Worm (Caenorhabditis elegans) whole organism, mixed stage, embryonic: ENCODE measurements around the gene T22F7.3.
A peak's percentile ranks its signal among the peaks of the same experiment; 100 is the strongest.

Experiments
- M03D4.4 ChIP-seq: sonication (generic microtip); optimal IDR thresholded peaks from 2 replicates; lab custom pipeline; 2017; ENCODE audit warnings: mild to moderate bottlenecking, missing genetic modification characterization, missing compliant biosample characterization
- bed-3 ChIP-seq: fragments of 200-800 bp; sonication (Bioruptor generic); optimal IDR thresholded peaks from 3 replicates; lab custom pipeline; 2018; ENCODE audit warnings: mild to moderate bottlenecking, missing genetic modification characterization, moderate library complexity, missing compliant biosample characterization
- blmp-1 ChIP-seq: fragments of 150-350 bp; optimal IDR thresholded peaks from 2 replicates; lab custom pipeline; 2014; ENCODE audit warnings: missing biosample characterization, missing genetic modification characterization
- ceh-39 ChIP-seq: fragments of 150-350 bp; optimal IDR thresholded peaks from 2 replicates; lab custom pipeline; 2014; ENCODE audit warnings: missing biosample characterization, missing genetic modification characterization
- ceh-43 ChIP-seq: fragments of 200-800 bp; sonication (Bioruptor generic); optimal IDR thresholded peaks from 2 replicates; lab custom pipeline; 2018; ENCODE audit warnings: mild to moderate bottlenecking, missing genetic modification characterization, moderate library complexity, missing compliant biosample characterization
- ceh-83 ChIP-seq: fragments of 200-800 bp; sonication (Bioruptor generic); optimal IDR thresholded peaks from 2 replicates; lab custom pipeline; 2018; ENCODE audit warnings: mild to moderate bottlenecking, missing genetic modification characterization, missing compliant biosample characterization
- cnd-1 ChIP-seq: fragments of 200-800 bp; sonication (Bioruptor generic); optimal IDR thresholded peaks from 2 replicates; lab custom pipeline; 2018; ENCODE audit warnings: mild to moderate bottlenecking, missing genetic modification characterization, missing compliant biosample characterization
- drap-1 ChIP-seq: fragments of 200-800 bp; sonication (Bioruptor generic); optimal IDR thresholded peaks from 3 replicates; lab custom pipeline; 2018; ENCODE audit warnings: mild to moderate bottlenecking, missing genetic modification characterization, missing compliant biosample characterization
- elt-1 ChIP-seq: sonication (generic microtip); optimal IDR thresholded peaks from 2 replicates; lab custom pipeline; 2017; ENCODE audit warnings: missing genetic modification characterization, mild to moderate bottlenecking, missing compliant biosample characterization, antibody characterized with exemption, moderate library complexity, borderline replicate concordance; ENCODE audit not compliant: insufficient read depth
- elt-3 ChIP-seq: fragments of 150-350 bp; optimal IDR thresholded peaks from 2 replicates; lab custom pipeline; 2014; ENCODE audit warnings: missing biosample characterization, missing genetic modification characterization
- flh-1 ChIP-seq: fragments of 200-800 bp; sonication (Bioruptor generic); optimal IDR thresholded peaks from 2 replicates; lab custom pipeline; 2018; ENCODE audit warnings: mild to moderate bottlenecking, missing genetic modification characterization, moderate library complexity, missing compliant biosample characterization
- ham-2 ChIP-seq: fragments of 200-800 bp; sonication (Bioruptor generic); optimal IDR thresholded peaks from 2 replicates; lab custom pipeline; 2018; ENCODE audit warnings: mild to moderate bottlenecking, missing genetic modification characterization, missing compliant biosample characterization
- hlh-1 ChIP-seq: fragments of 150-350 bp; optimal IDR thresholded peaks from 2 replicates; lab custom pipeline; 2014; ENCODE audit warnings: missing biosample characterization, missing genetic modification reagents, missing genetic modification characterization
- lin-13 ChIP-seq: fragments of 150-350 bp; optimal IDR thresholded peaks from 2 replicates; lab custom pipeline; 2014; ENCODE audit warnings: missing biosample characterization, missing genetic modification characterization
- lin-32 ChIP-seq: fragments of 200-800 bp; sonication (Bioruptor generic); optimal IDR thresholded peaks from 2 replicates; lab custom pipeline; 2018; ENCODE audit warnings: mild to moderate bottlenecking, missing genetic modification characterization, missing compliant biosample characterization
- mep-1 ChIP-seq: fragments of 150-350 bp; optimal IDR thresholded peaks from 2 replicates; lab custom pipeline; 2017; ENCODE audit warnings: missing biosample characterization, missing genetic modification reagents, missing genetic modification characterization, inconsistent platforms
- mls-2 ChIP-seq: sonication (generic microtip); optimal IDR thresholded peaks from 2 replicates; lab custom pipeline; 2016; ENCODE audit warnings: mild to moderate bottlenecking, missing genetic modification characterization, moderate library complexity, missing compliant biosample characterization
- nhr-12 ChIP-seq: fragments of 150-350 bp; optimal IDR thresholded peaks from 2 replicates; lab custom pipeline; 2014; ENCODE audit warnings: missing biosample characterization, missing genetic modification characterization
- nhr-2 ChIP-seq: fragments of 150-350 bp; optimal IDR thresholded peaks from 2 replicates; lab custom pipeline; 2014; ENCODE audit warnings: missing biosample characterization, missing genetic modification characterization
- nhr-237 ChIP-seq: fragments of 150-350 bp; optimal IDR thresholded peaks from 2 replicates; lab custom pipeline; 2014; ENCODE audit warnings: missing biosample characterization, missing genetic modification characterization
- nhr-28 ChIP-seq: fragments of 150-350 bp; optimal IDR thresholded peaks from 2 replicates; lab custom pipeline; 2014; ENCODE audit warnings: missing biosample characterization, missing genetic modification characterization
- nhr-76 ChIP-seq: sonication (generic microtip); optimal IDR thresholded peaks from 2 replicates; lab custom pipeline; 2017; ENCODE audit warnings: missing biosample characterization, missing genetic modification characterization
- sem-2 ChIP-seq: fragments of 200-800 bp; sonication (Bioruptor generic); optimal IDR thresholded peaks from 2 replicates; lab custom pipeline; 2018; ENCODE audit warnings: mild to moderate bottlenecking, missing genetic modification characterization, missing compliant biosample characterization
- snpc-4 ChIP-seq: fragments of 150-350 bp; optimal IDR thresholded peaks from 2 replicates; lab custom pipeline; 2014; ENCODE audit warnings: missing biosample characterization, missing genetic modification characterization
- sptf-1 ChIP-seq: sonication (generic microtip); optimal IDR thresholded peaks from 2 replicates; lab custom pipeline; 2017; ENCODE audit warnings: mild to moderate bottlenecking, missing genetic modification characterization, moderate library complexity, missing compliant biosample characterization
- tbx-8 ChIP-seq: fragments of 200-800 bp; sonication (Bioruptor generic); optimal IDR thresholded peaks from 2 replicates; lab custom pipeline; 2018; ENCODE audit warnings: mild to moderate bottlenecking, missing genetic modification characterization, moderate library complexity, missing compliant biosample characterization
- unc-120 ChIP-seq: sonication (generic microtip); optimal IDR thresholded peaks from 2 replicates; lab custom pipeline; 2017; ENCODE audit warnings: missing genetic modification characterization, missing compliant biosample characterization; ENCODE audit not compliant: poor library complexity, severe bottlenecking
- unc-62 ChIP-seq: fragments of 150-350 bp; optimal IDR thresholded peaks from 2 replicates; lab custom pipeline; 2014; ENCODE audit warnings: missing biosample characterization, missing genetic modification reagents, missing genetic modification characterization
- zip-8 ChIP-seq: fragments of 150-350 bp; optimal IDR thresholded peaks from 2 replicates; lab custom pipeline; 2014; ENCODE audit warnings: missing biosample characterization, missing genetic modification characterization

The T22F7.3 gene

ce11 chrIII:537054-537453, 13.2 kb upstream of the T22F7.3 start:
- TF ChIP-seq ceh-83 (GFP tag; lab: Kevin White, UChicago) (no peak), hlh-1 (no peak), blmp-1 (no peak), lin-32 (GFP tag; lab: Kevin White, UChicago) (no peak), unc-62 (GFP tag; lab: Kevin White, UChicago) (no peak), nhr-12 (tag; lab: Kevin White, UChicago) (no peak), sem-2 (no peak), lin-13 (no peak), zip-8 (tag; lab: Kevin White, UChicago) (no peak), cnd-1 (tag; lab: Kevin White, UChicago) (no peak), ham-2 (no peak), elt-1 (tag; lab: Kevin White, UChicago) (no peak), tbx-8 (GFP tag; lab: Kevin White, UChicago) (no peak), unc-120 (tag; lab: Kevin White, UChicago) (no peak), snpc-4 (no peak), nhr-2 (no peak), nhr-28 (tag; lab: Kevin White, UChicago) (no peak), ceh-39 (no peak)

- TF ChIP-seq drap-1 (GFP tag; lab: Kevin White, UChicago) (peak; percentile 63), nhr-237 (tag; lab: Kevin White, UChicago) (no peak), elt-1 (tag; lab: Kevin White, UChicago) (no peak), M03D4.4 (peak; percentile 85), cnd-1 (tag; lab: Kevin White, UChicago) (peak; percentile 82), unc-120 (tag; lab: Kevin White, UChicago) (peak; percentile 49), flh-1 (peak; percentile 48), tbx-8 (GFP tag; lab: Kevin White, UChicago) (peak; percentile 55), mls-2 (tag; lab: Kevin White, UChicago) (peak; percentile 85), ceh-39 (peak; percentile 78), unc-62 (GFP tag; lab: Kevin White, UChicago) (no peak), sptf-1 (tag; lab: Kevin White, UChicago) (peak; percentile 90), mep-1 (tag; lab: Kevin White, UChicago) (peak; percentile 7), ceh-83 (GFP tag; lab: Kevin White, UChicago) (peak; percentile 69), lin-32 (GFP tag; lab: Kevin White, UChicago) (peak; percentile 61), sem-2 (peak; percentile 68), ham-2 (peak; percentile 50), bed-3 (GFP tag; lab: Kevin White, UChicago) (peak; percentile 44), snpc-4 (no peak), nhr-76 (no peak), ceh-43 (peak; percentile 61)
These were observed 11.6 kb upstream of the T22F7.3 start for ce11 chrIII:535266-536107.

ce11 chrIII:532152-532551, 8.3 kb upstream of the T22F7.3 start:
- TF ChIP-seq sem-2 (no peak), drap-1 (GFP tag; lab: Kevin White, UChicago) (no peak), ham-2 (no peak)

DNA sequence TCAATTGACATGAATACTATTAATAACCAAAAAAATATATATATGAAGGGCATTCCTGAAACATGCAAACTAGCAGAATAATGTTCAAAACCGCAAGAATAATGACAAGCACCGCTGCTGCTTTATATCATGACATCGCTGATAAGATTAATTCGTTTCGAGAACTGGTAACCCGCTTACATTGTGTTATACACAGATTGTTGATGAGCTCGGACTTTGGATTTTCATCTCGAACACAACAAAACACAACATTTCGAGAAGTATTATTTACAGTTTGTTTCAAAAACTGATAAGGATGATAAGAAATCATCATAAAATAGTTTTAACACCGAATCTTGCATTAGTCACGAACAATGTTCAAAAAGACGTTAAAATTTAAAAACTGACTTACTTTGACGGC, 7.1 kb upstream of the T22F7.3 start:
- TF ChIP-seq elt-3 = no peak
- TF ChIP-seq snpc-4 = no peak
- no peak for TF ChIP-seq flh-1

- TF ChIP-seq mep-1 (tag; lab: Kevin White, UChicago) (no peak), lin-32 (GFP tag; lab: Kevin White, UChicago) (no peak), elt-1 (tag; lab: Kevin White, UChicago) (no peak), hlh-1 (no peak), sem-2 (no peak)
These were observed 3.0 kb upstream of the T22F7.3 start, which contains the start of gene T22F7.4 for ce11 chrIII:526824-527223. TSS of gene T22F7.4 (minus strand) at chrIII:526924.
